Fruit fly (Drosophila melanogaster) whole organism, embryonic: ENCODE data around the gene Cdc42.

Experiments
- BEAF-32 ChIP-seq: fragments of 200-800 bp; sonication (Bioruptor generic); optimal IDR thresholded peaks from 3 replicates; lab custom pipeline; 2017; ENCODE audit warnings: missing biosample characterization, missing genetic modification characterization, mild to moderate bottlenecking, moderate library complexity, missing genetic modification reagents
- CG10267 ChIP-seq: fragments of 200-800 bp; sonication (Bioruptor generic); optimal IDR thresholded peaks from 2 replicates; lab custom pipeline; 2018; ENCODE audit warnings: missing biosample characterization, mild to moderate bottlenecking, missing genetic modification characterization, moderate library complexity
- CG10462 ChIP-seq: fragments of 200-800 bp; sonication (Bioruptor generic); optimal IDR thresholded peaks from 2 replicates; lab custom pipeline; 2016; ENCODE audit warnings: missing biosample characterization, missing genetic modification characterization
- CG10543 ChIP-seq: fragments of 200-800 bp; sonication (Bioruptor generic); optimal IDR thresholded peaks from 3 replicates; lab custom pipeline; 2017; ENCODE audit warnings: missing biosample characterization, mild to moderate bottlenecking, missing genetic modification characterization, moderate library complexity
- CG11695 ChIP-seq: fragments of 200-800 bp; sonication (Bioruptor generic); IDR thresholded peaks from 3 replicates; pipeline ENCODE4 v1.3.6; 2022; ENCODE audit warnings: missing biosample characterization, missing genetic modification characterization
- CG12942 ChIP-seq: fragments of 200-800 bp; sonication (Bioruptor generic); optimal IDR thresholded peaks from 3 replicates; lab custom pipeline; 2016; ENCODE audit warnings: missing biosample characterization, missing genetic modification characterization
- CG14014 ChIP-seq: fragments of 200-800 bp; sonication (Bioruptor generic); IDR thresholded peaks from 2 replicates; pipeline ENCODE4 v1.3.6; 2022; ENCODE audit warnings: missing biosample characterization, missing genetic modification characterization
- CG14441 ChIP-seq: fragments of 200-800 bp; sonication (Bioruptor generic); IDR thresholded peaks from 2 replicates; pipeline ENCODE4 v1.3.6; 2022; ENCODE audit warnings: missing biosample characterization, missing genetic modification characterization
- CG14667 ChIP-seq: fragments of 200-800 bp; sonication (Bioruptor generic); IDR thresholded peaks from 2 replicates; pipeline ENCODE4 v1.3.6; 2022; ENCODE audit warnings: missing biosample characterization, missing genetic modification characterization
- CG17912 ChIP-seq: fragments of 200-800 bp; sonication (Bioruptor generic); optimal IDR thresholded peaks from 2 replicates; lab custom pipeline; 2018; ENCODE audit warnings: missing biosample characterization, mild to moderate bottlenecking, missing genetic modification characterization
- CG2199 ChIP-seq: fragments of 200-800 bp; sonication (Bioruptor generic); IDR thresholded peaks from 3 replicates; pipeline ENCODE4 v1.3.6; 2022; ENCODE audit warnings: missing biosample characterization, missing genetic modification characterization
- CG32532 ChIP-seq: fragments of 200-800 bp; sonication (Bioruptor generic); IDR thresholded peaks from 2 replicates; pipeline ENCODE4 v1.3.6; 2022; ENCODE audit warnings: missing biosample characterization, missing genetic modification characterization
- CG34422 ChIP-seq: fragments of 200-800 bp; sonication (Bioruptor generic); IDR thresholded peaks from 3 replicates; pipeline ENCODE4 v1.3.6; 2022; ENCODE audit warnings: missing biosample characterization, missing genetic modification characterization
- CG6683 ChIP-seq: fragments of 200-800 bp; sonication (Bioruptor generic); optimal IDR thresholded peaks from 2 replicates; lab custom pipeline; 2017; ENCODE audit warnings: missing biosample characterization, mild to moderate bottlenecking, missing genetic modification characterization, missing genetic modification reagents
- CG6689 ChIP-seq: fragments of 200-800 bp; sonication (Bioruptor generic); IDR thresholded peaks from 2 replicates; pipeline ENCODE4 v1.3.6; 2022; ENCODE audit warnings: missing biosample characterization, missing genetic modification characterization
- CG7372 ChIP-seq: fragments of 200-800 bp; sonication (Bioruptor generic); IDR thresholded peaks from 2 replicates; pipeline ENCODE4 v1.3.6; 2022; ENCODE audit warnings: missing biosample characterization, missing genetic modification characterization
- CG7556 ChIP-seq: fragments of 200-800 bp; sonication (Bioruptor generic); optimal IDR thresholded peaks from 2 replicates; lab custom pipeline; 2017; ENCODE audit warnings: missing biosample characterization, mild to moderate bottlenecking, missing genetic modification characterization
- CG7786 ChIP-seq: fragments of 200-800 bp; sonication (Bioruptor generic); optimal IDR thresholded peaks from 2 replicates; lab custom pipeline; 2016; ENCODE audit warnings: missing biosample characterization, missing genetic modification characterization
- CG8388 ChIP-seq: fragments of 200-800 bp; sonication (Bioruptor generic); optimal IDR thresholded peaks from 2 replicates; lab custom pipeline; 2019; ENCODE audit warnings: missing biosample characterization, mild to moderate bottlenecking, missing genetic modification characterization, moderate library complexity
- CG9932 ChIP-seq: fragments of 200-800 bp; sonication (Bioruptor generic); IDR thresholded peaks from 2 replicates; pipeline ENCODE4 v1.3.6; 2022; ENCODE audit warnings: missing biosample characterization, missing genetic modification characterization
- CoRest ChIP-seq: fragments of 200-800 bp; sonication (Bioruptor generic); optimal IDR thresholded peaks from 3 replicates; lab custom pipeline; 2018; ENCODE audit warnings: missing biosample characterization, mild to moderate bottlenecking, missing genetic modification characterization, moderate library complexity
- Dip3 ChIP-seq: fragments of 200-800 bp; sonication (Bioruptor generic); optimal IDR thresholded peaks from 3 replicates; lab custom pipeline; 2016; ENCODE audit warnings: missing biosample characterization, missing genetic modification characterization
- Dp ChIP-seq: fragments of 200-800 bp; sonication (Bioruptor generic); optimal IDR thresholded peaks from 2 replicates; lab custom pipeline; 2018; ENCODE audit warnings: missing biosample characterization, mild to moderate bottlenecking, missing genetic modification characterization, moderate library complexity
- H2.0 ChIP-seq: fragments of 200-800 bp; sonication (Bioruptor generic); IDR thresholded peaks from 2 replicates; pipeline ENCODE4 v1.3.6; 2022; ENCODE audit warnings: missing biosample characterization, missing genetic modification characterization
- HHEX ChIP-seq: fragments of 200-800 bp; sonication (Bioruptor generic); optimal IDR thresholded peaks from 3 replicates; lab custom pipeline; 2017; ENCODE audit warnings: missing biosample characterization, mild to moderate bottlenecking, missing genetic modification characterization, missing genetic modification reagents
- HmgD ChIP-seq: fragments of 200-800 bp; sonication (Bioruptor generic); optimal IDR thresholded peaks from 3 replicates; lab custom pipeline; 2016; ENCODE audit warnings: missing biosample characterization, missing genetic modification characterization
- MTF-1 ChIP-seq: fragments of 200-800 bp; sonication (Bioruptor generic); optimal IDR thresholded peaks from 2 replicates; lab custom pipeline; 2018; ENCODE audit warnings: missing biosample characterization, mild to moderate bottlenecking, missing genetic modification characterization, borderline replicate concordance
- Max ChIP-seq: fragments of 200-800 bp; sonication (Bioruptor generic); optimal IDR thresholded peaks from 2 replicates; lab custom pipeline; 2016; ENCODE audit warnings: missing biosample characterization, mild to moderate bottlenecking, missing genetic modification characterization
- NFAT ChIP-seq: fragments of 200-800 bp; sonication (Bioruptor generic); IDR thresholded peaks from 2 replicates; pipeline ENCODE4 v1.3.6; 2022; ENCODE audit warnings: missing biosample characterization, missing genetic modification characterization
- Nf-YC ChIP-seq: fragments of 200-800 bp; optimal IDR thresholded peaks from 3 replicates; lab custom pipeline; 2019; ENCODE audit warnings: missing biosample characterization, mild to moderate bottlenecking, missing genetic modification characterization, moderate library complexity
- Ravus ChIP-seq: fragments of 200-800 bp; sonication (Bioruptor generic); IDR thresholded peaks from 2 replicates; pipeline ENCODE4 v1.3.6; 2022; ENCODE audit warnings: missing biosample characterization, missing genetic modification characterization
- Rx ChIP-seq: fragments of 200-800 bp; sonication (Bioruptor generic); IDR thresholded peaks from 2 replicates; pipeline ENCODE4 v1.3.6; 2022; ENCODE audit warnings: missing biosample characterization, missing genetic modification characterization
- Sry-δ ChIP-seq: fragments of 200-800 bp; sonication (Bioruptor generic); optimal IDR thresholded peaks from 2 replicates; lab custom pipeline; 2016; ENCODE audit warnings: missing biosample characterization, missing genetic modification characterization
- bab2 ChIP-seq: fragments of 200-800 bp; sonication (Bioruptor generic); optimal IDR thresholded peaks from 2 replicates; lab custom pipeline; 2016; ENCODE audit warnings: missing biosample characterization, missing genetic modification characterization
- btn ChIP-seq: fragments of 200-800 bp; sonication (Bioruptor generic); optimal IDR thresholded peaks from 2 replicates; lab custom pipeline; 2016; ENCODE audit warnings: missing biosample characterization, missing genetic modification characterization
- da ChIP-seq: fragments of 200-800 bp; sonication (Bioruptor generic); optimal IDR thresholded peaks from 2 replicates; lab custom pipeline; 2016; ENCODE audit warnings: missing biosample characterization, missing genetic modification characterization
- dimm ChIP-seq: fragments of 200-800 bp; sonication (Bioruptor generic); IDR thresholded peaks from 2 replicates; pipeline ENCODE4 v1.3.6; 2022; ENCODE audit warnings: missing biosample characterization, missing genetic modification characterization
- esg ChIP-seq: fragments of 200-800 bp; sonication (Bioruptor generic); conservative IDR thresholded peaks from 2 replicates; pipeline ENCODE4 v1.3.6; 2022; ENCODE audit warnings: missing biosample characterization, missing genetic modification characterization
- kay ChIP-seq: fragments of 200-800 bp; sonication (Bioruptor generic); optimal IDR thresholded peaks from 2 replicates; lab custom pipeline; 2016; ENCODE audit warnings: missing biosample characterization, missing genetic modification characterization
- knrl ChIP-seq: fragments of 200-800 bp; sonication (Bioruptor generic); IDR thresholded peaks from 3 replicates; pipeline ENCODE4 v1.3.6; 2022; ENCODE audit warnings: missing biosample characterization, missing genetic modification characterization; ENCODE audit not compliant: partially characterized antibody
- lilli ChIP-seq: fragments of 200-800 bp; sonication (Bioruptor generic); optimal IDR thresholded peaks from 3 replicates; lab custom pipeline; 2016; ENCODE audit warnings: missing biosample characterization, missing genetic modification characterization
- maf-S ChIP-seq: fragments of 200-800 bp; sonication (Bioruptor generic); optimal IDR thresholded peaks from 2 replicates; lab custom pipeline; 2016; ENCODE audit warnings: missing biosample characterization, missing genetic modification characterization
- pnt ChIP-seq: fragments of 200-800 bp; sonication (Bioruptor generic); optimal IDR thresholded peaks from 3 replicates; lab custom pipeline; 2016; ENCODE audit warnings: missing biosample characterization, missing genetic modification characterization
- sna ChIP-seq: fragments of 200-800 bp; sonication (Bioruptor generic); IDR thresholded peaks from 2 replicates; pipeline ENCODE4 v1.3.6; 2022; ENCODE audit warnings: missing biosample characterization, missing genetic modification characterization; ENCODE audit not compliant: partially characterized antibody
- ssp ChIP-seq: fragments of 200-800 bp; sonication (Bioruptor generic); IDR thresholded peaks from 2 replicates; pipeline ENCODE4 v1.3.6; 2022; ENCODE audit warnings: missing biosample characterization, missing genetic modification characterization
- stwl ChIP-seq: fragments of 200-800 bp; sonication (Bioruptor generic); optimal IDR thresholded peaks from 3 replicates; lab custom pipeline; 2018; ENCODE audit warnings: missing biosample characterization, mild to moderate bottlenecking, missing genetic modification characterization, moderate library complexity
- tgo ChIP-seq: fragments of 200-800 bp; sonication (Bioruptor generic); IDR thresholded peaks from 3 replicates; pipeline ENCODE4 v1.3.6; 2022; ENCODE audit warnings: missing biosample characterization, missing genetic modification characterization
- tna ChIP-seq: fragments of 200-800 bp; sonication (Bioruptor generic); IDR thresholded peaks from 2 replicates; pipeline ENCODE4 v1.3.6; 2022; ENCODE audit warnings: missing biosample characterization, missing genetic modification characterization; ENCODE audit not compliant: partially characterized antibody
- zfh2 ChIP-seq: fragments of 200-800 bp; sonication (Bioruptor generic); optimal IDR thresholded peaks from 2 replicates; lab custom pipeline; 2016; ENCODE audit warnings: missing biosample characterization, missing genetic modification characterization

Cdc42 gene

dm6 chrX:19651757-19652419 lies 45.0 kb upstream of the Cdc42 start, which contains the start of the genes Ranbp21 and Elys (continued):
- TF ChIP-seq CG10543 (GFP tag; lab: Kevin White, UChicago), result peak; percentile 62
- no peak for TF ChIP-seq Nf-YC
- peak; percentile 57 for TF ChIP-seq Rx
- TF ChIP-seq CG32532, result peak; percentile 40; the same call in 1 of the 2 replicates
- no peak for TF ChIP-seq tna (GFP tag; lab: Robert Waterston, UW)
- TF ChIP-seq CG14667 (GFP tag; lab: Robert Waterston, UW), result peak; percentile 37; the same call in 1 of the 2 replicates
- TF ChIP-seq knrl (GFP tag; lab: Robert Waterston, UW), result peak; percentile 61
- peak; percentile 64 for TF ChIP-seq Max
- no peak for TF ChIP-seq CG2199 (GFP tag; lab: Robert Waterston, UW)
- peak; percentile 45 for TF ChIP-seq CG12942 (GFP tag; lab: Kevin White, UChicago)
- TF ChIP-seq H2.0, result peak; percentile 52
- peak; percentile 62 for TF ChIP-seq pnt (GFP tag; lab: Kevin White, UChicago)
- TF ChIP-seq zfh2 (GFP tag; lab: Kevin White, UChicago), result peak; percentile 75
- peak; percentile 47; the same call in 1 of the 2 replicates for TF ChIP-seq esg (GFP tag; lab: Robert Waterston, UW)
- peak; percentile 74 for TF ChIP-seq BEAF-32
- TF ChIP-seq CG14014 (GFP tag; lab: Robert Waterston, UW), result 0 out of 2 replicates have a peak, but pooled peaks have one; percentile 29
- TF ChIP-seq HmgD (GFP tag; lab: Kevin White, UChicago), result peak; percentile 40
- TF ChIP-seq CoRest, result peak; percentile 55
- peak; percentile 79 for TF ChIP-seq Sry-δ (GFP tag; lab: Kevin White, UChicago)
- TF ChIP-seq tgo (GFP tag; lab: Robert Waterston, UW), result peak; percentile 44; the same call in 1 of the 3 replicates
- TF ChIP-seq sna (GFP tag; lab: Robert Waterston, UW), result 0 out of 2 replicates have a peak, but pooled peaks have one; percentile 28
- TF ChIP-seq ssp (GFP tag; lab: Robert Waterston, UW), result peak; percentile 47
- TF ChIP-seq CG7372 (GFP tag; lab: Robert Waterston, UW), result peak; percentile 32; the same call in 1 of the 2 replicates
- no peak for TF ChIP-seq HHEX (GFP tag; lab: Kevin White, UChicago)
- peak; percentile 44 for TF ChIP-seq Dp
- TF ChIP-seq MTF-1 (GFP tag; lab: Kevin White, UChicago), result no peak
- peak; percentile 73 for TF ChIP-seq Dip3
- peak; percentile 5 for TF ChIP-seq btn (GFP tag; lab: Kevin White, UChicago)
- no peak for TF ChIP-seq CG17912 (GFP tag; lab: Kevin White, UChicago)
- no peak for TF ChIP-seq Ravus (GFP tag; lab: Robert Waterston, UW)
- peak; percentile 43 for TF ChIP-seq maf-S
- no peak for TF ChIP-seq kay
- peak; percentile 69 for TF ChIP-seq lilli (GFP tag; lab: Kevin White, UChicago)
- TF ChIP-seq CG10267, result peak; percentile 93
- TF ChIP-seq da, result peak; percentile 24
- peak; percentile 77 for TF ChIP-seq CG10462 (GFP tag; lab: Kevin White, UChicago)
- peak; percentile 68 for TF ChIP-seq bab2
- TF ChIP-seq CG8388 (GFP tag; lab: Kevin White, UChicago), result peak; percentile 20
- TF ChIP-seq CG6689 (GFP tag; lab: Robert Waterston, UW), result peak; percentile 67
- TF ChIP-seq dimm (GFP tag; lab: Robert Waterston, UW), result 0 out of 2 replicates have a peak, but pooled peaks have one; percentile 32
- no peak for TF ChIP-seq CG6683 (GFP tag; lab: Kevin White, UChicago)
- TF ChIP-seq NFAT, result 0 out of 2 replicates have a peak, but pooled peaks have one; percentile 15
- peak; percentile 63 for TF ChIP-seq CG34422
- peak; percentile 56 for TF ChIP-seq CG7786
- peak; percentile 55; the same call in 1 of the 2 replicates for TF ChIP-seq CG14441
- peak; percentile 46; the same call in 1 of the 3 replicates for TF ChIP-seq CG11695 (GFP tag; lab: Robert Waterston, UW)
- TF ChIP-seq CG7556, result peak; percentile 34
- peak; percentile 66 for TF ChIP-seq CG9932 (GFP tag; lab: Robert Waterston, UW)
- peak; percentile 51 for TF ChIP-seq stwl (tag; lab: Kevin White, UChicago)
